Worm (Caenorhabditis elegans) whole organism, L3 larva: Measurements from ENCODE around the gene C30H6.8.

ENCODE experiments used
- ZK546.5 ChIP-seq: sonication (generic microtip); optimal IDR thresholded peaks from 2 replicates; lab custom pipeline; 2017; ENCODE audit warnings: missing biosample characterization, missing genetic modification characterization
- ama-1 ChIP-seq: fragments of 150-350 bp; optimal IDR thresholded peaks from 2 replicates; lab custom pipeline; 2018
- ceh-16 ChIP-seq: sonication (generic microtip); optimal IDR thresholded peaks from 2 replicates; lab custom pipeline; 2017; ENCODE audit warnings: missing biosample characterization, missing genetic modification characterization
- ceh-28 ChIP-seq: fragments of 150-350 bp; optimal IDR thresholded peaks from 2 replicates; lab custom pipeline; 2014; ENCODE audit warnings: missing biosample characterization, missing genetic modification reagents, missing genetic modification characterization
- ceh-82 ChIP-seq: fragments of 150-350 bp; optimal IDR thresholded peaks from 2 replicates; lab custom pipeline; 2014; ENCODE audit warnings: missing biosample characterization, missing genetic modification characterization
- ceh-9 ChIP-seq: sonication (generic microtip); optimal IDR thresholded peaks from 2 replicates; lab custom pipeline; 2018; ENCODE audit warnings: missing biosample characterization, missing genetic modification characterization
- egl-27 ChIP-seq: sonication (generic microtip); optimal IDR thresholded peaks from 4 replicates; lab custom pipeline; 2017; ENCODE audit warnings: missing biosample characterization, missing genetic modification reagents, missing genetic modification characterization
- elt-1 ChIP-seq: fragments of 150-350 bp; optimal IDR thresholded peaks from 2 replicates; lab custom pipeline; 2014; ENCODE audit warnings: missing biosample characterization, missing genetic modification characterization
- elt-2 ChIP-seq: sonication (generic microtip); optimal IDR thresholded peaks from 2 replicates; lab custom pipeline; 2016; ENCODE audit warnings: missing genetic modification reagents, mild to moderate bottlenecking, missing genetic modification characterization, missing compliant biosample characterization
- elt-3 ChIP-seq, 3 experiments: fragments of 150-350 bp in 1 of 3; sonication (generic microtip) in 2 of 3; optimal IDR thresholded peaks; 2 replicates in 2 of 3; 4 replicates in 1 of 3; lab custom pipeline; 2014 to 2017; ENCODE audit warnings: missing biosample characterization in 3 of 3, missing genetic modification characterization in 3 of 3
- eor-1 ChIP-seq, 2 experiments: fragments of 150-350 bp; optimal IDR thresholded peaks; 2 replicates each; lab custom pipeline; 2014 to 2018; ENCODE audit warnings: missing biosample characterization in 2 of 2, missing genetic modification characterization in 2 of 2
- fkh-10 ChIP-seq: sonication (generic microtip); optimal IDR thresholded peaks from 2 replicates; lab custom pipeline; 2017; ENCODE audit warnings: missing biosample characterization, missing genetic modification reagents, missing genetic modification characterization
- hmg-11 ChIP-seq: sonication (generic microtip); optimal IDR thresholded peaks from 2 replicates; lab custom pipeline; 2016; ENCODE audit warnings: missing genetic modification characterization, missing compliant biosample characterization
- jun-1 ChIP-seq: fragments of 150-350 bp; optimal IDR thresholded peaks from 2 replicates; lab custom pipeline; 2014; ENCODE audit warnings: missing biosample characterization, missing genetic modification reagents, missing genetic modification characterization
- lin-15B ChIP-seq: fragments of 150-350 bp; optimal IDR thresholded peaks from 2 replicates; lab custom pipeline; 2014; ENCODE audit warnings: missing biosample characterization, missing genetic modification characterization
- lin-39 ChIP-seq: fragments of 150-350 bp; optimal IDR thresholded peaks from 2 replicates; lab custom pipeline; 2018; ENCODE audit warnings: missing biosample characterization, missing genetic modification reagents, missing genetic modification characterization
- lsy-12 ChIP-seq: sonication (generic microtip); optimal IDR thresholded peaks from 2 replicates; lab custom pipeline; 2016; ENCODE audit warnings: mild to moderate bottlenecking, missing genetic modification characterization, missing compliant biosample characterization
- mml-1 ChIP-seq: fragments of 150-350 bp; sonication (generic microtip); optimal IDR thresholded peaks from 3 replicates; lab custom pipeline; 2014; ENCODE audit warnings: missing biosample characterization, missing genetic modification characterization
- nfya-1 ChIP-seq: sonication (generic microtip); optimal IDR thresholded peaks from 2 replicates; lab custom pipeline; 2017; ENCODE audit warnings: missing genetic modification characterization, mild to moderate bottlenecking, missing compliant biosample characterization, antibody characterized with exemption, moderate library complexity; ENCODE audit not compliant: insufficient read depth
- nhr-11 ChIP-seq: fragments of 150-350 bp; optimal IDR thresholded peaks from 2 replicates; lab custom pipeline; 2014; ENCODE audit warnings: missing biosample characterization, missing genetic modification characterization
- nhr-23 ChIP-seq: fragments of 150-350 bp; optimal IDR thresholded peaks from 2 replicates; lab custom pipeline; 2014; ENCODE audit warnings: missing biosample characterization, missing genetic modification reagents, missing genetic modification characterization
- nhr-237 ChIP-seq: fragments of 150-350 bp; optimal IDR thresholded peaks from 2 replicates; lab custom pipeline; 2014; ENCODE audit warnings: missing biosample characterization, missing genetic modification characterization
- nhr-43 ChIP-seq: sonication (generic microtip); optimal IDR thresholded peaks from 2 replicates; lab custom pipeline; 2016; ENCODE audit warnings: mild to moderate bottlenecking, missing genetic modification characterization, missing compliant biosample characterization; ENCODE audit not compliant: poor library complexity, severe bottlenecking
- nhr-67 ChIP-seq: fragments of 150-350 bp; optimal IDR thresholded peaks from 2 replicates; lab custom pipeline; 2014; ENCODE audit warnings: missing biosample characterization, missing genetic modification characterization
- nhr-77 ChIP-seq: fragments of 150-350 bp; optimal IDR thresholded peaks from 2 replicates; lab custom pipeline; 2014; ENCODE audit warnings: missing biosample characterization, missing genetic modification characterization
- pha-4 ChIP-seq: fragments of 150-350 bp; optimal IDR thresholded peaks from 2 replicates; lab custom pipeline; 2014; ENCODE audit warnings: missing biosample characterization, missing genetic modification reagents, missing genetic modification characterization
- pqm-1 ChIP-seq: fragments of 150-350 bp; optimal IDR thresholded peaks from 2 replicates; lab custom pipeline; 2017; ENCODE audit warnings: missing biosample characterization, missing genetic modification characterization, inconsistent platforms
- snpc-4 ChIP-seq: fragments of 150-350 bp; optimal IDR thresholded peaks from 2 replicates; lab custom pipeline; 2014; ENCODE audit warnings: missing biosample characterization, missing genetic modification characterization
- tbx-2 ChIP-seq: sonication (generic microtip); optimal IDR thresholded peaks from 2 replicates; lab custom pipeline; 2016; ENCODE audit warnings: mild to moderate bottlenecking, missing genetic modification characterization, missing compliant biosample characterization
- unc-39 ChIP-seq: sonication (generic microtip); optimal IDR thresholded peaks from 4 replicates; lab custom pipeline; 2017; ENCODE audit warnings: missing biosample characterization, missing genetic modification characterization
- unc-62 ChIP-seq: fragments of 150-350 bp; sonication (generic microtip); optimal IDR thresholded peaks from 4 replicates; lab custom pipeline; 2014; ENCODE audit warnings: missing biosample characterization, missing genetic modification reagents, missing genetic modification characterization
- zag-1 ChIP-seq: fragments of 150-350 bp; optimal IDR thresholded peaks from 2 replicates; lab custom pipeline; 2014; ENCODE audit warnings: missing biosample characterization, missing genetic modification characterization
- ztf-11 ChIP-seq: fragments of 150-350 bp; optimal IDR thresholded peaks from 2 replicates; lab custom pipeline; 2014; ENCODE audit warnings: missing biosample characterization, missing genetic modification characterization
- ztf-4 ChIP-seq: fragments of 150-350 bp; optimal IDR thresholded peaks from 2 replicates; lab custom pipeline; 2014; ENCODE audit warnings: missing biosample characterization, missing genetic modification characterization

Gene C30H6.8

ce11 chrIV:17406119-17406518 lies 24.0 kb downstream of the C30H6.8 start:
- TF ChIP-seq pqm-1 (tag; lab: Kevin White, UChicago) (peak; percentile 60), jun-1 (tag; lab: Kevin White, UChicago) (peak; percentile 8), elt-2 (tag; lab: Kevin White, UChicago) (peak; percentile 76), elt-3 (tag; optimal IDR thresholded peaks at IDR 0.05; lab: Kevin White, UChicago) (no peak)
- TF ChIP-seq, all 47 proteins: peak for 3

- TF ChIP-seq jun-1 (tag; lab: Kevin White, UChicago) (no peak), nhr-11 (no peak), tbx-2 (tag; lab: Kevin White, UChicago) (no peak), ZK546.5 (tag; lab: Kevin White, UChicago) (no peak), snpc-4 (tag; lab: Kevin White, UChicago) (no peak)
Observed at ce11 chrIV:17407025-17407424, 24.9 kb downstream of the C30H6.8 start, which contains the start of gene T02D1.7. TSS of gene T02D1.7 (minus strand) at chrIV:17407125.

DNA sequence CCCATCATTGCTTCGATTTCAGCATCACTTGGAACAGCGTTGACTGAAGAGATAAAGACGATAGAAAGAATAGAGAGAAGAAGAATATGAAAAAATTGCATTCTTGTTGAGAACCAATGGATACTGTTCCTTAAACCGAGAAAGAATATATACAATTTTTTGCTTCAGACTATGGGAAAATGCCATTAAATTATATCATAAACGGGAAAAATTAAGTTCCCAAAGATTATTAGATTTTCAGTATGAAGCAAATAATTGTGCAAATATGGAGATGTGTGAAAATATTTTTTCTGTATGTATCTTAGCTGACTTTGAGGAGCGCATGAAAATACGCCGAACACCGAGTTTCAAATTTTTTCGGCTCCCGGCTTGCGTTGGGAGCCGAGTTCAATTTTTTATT lies 25.4 kb downstream of the C30H6.8 start, which contains the start of gene T02D1.9:
Gene T02D1.9, minus strand, starts transcription at position 101 of the 400 bp plus-strand sequence.
- no peak for TF ChIP-seq nhr-43 (tag; lab: Kevin White, UChicago)
- no peak for TF ChIP-seq ztf-4 (tag; lab: Kevin White, UChicago)
- no peak for TF ChIP-seq fkh-10 (GFP tag; lab: Kevin White, UChicago)
- TF ChIP-seq pha-4 (tag; lab: Kevin White, UChicago), result no peak
- TF ChIP-seq elt-3 (tag; optimal IDR thresholded peaks at IDR 0.05; lab: Kevin White, UChicago), result no peak
- no peak for TF ChIP-seq ceh-28
- TF ChIP-seq jun-1 (tag; lab: Kevin White, UChicago), result no peak
- no peak for TF ChIP-seq ZK546.5 (tag; lab: Kevin White, UChicago)
- no peak for TF ChIP-seq ceh-9 (tag; lab: Kevin White, UChicago)
- TF ChIP-seq eor-1 (tag; optimal IDR thresholded peaks at IDR 0.05; lab: Kevin White, UChicago), result no peak
- no peak for TF ChIP-seq nhr-237 (tag; lab: Kevin White, UChicago)
- no peak for TF ChIP-seq elt-2 (tag; lab: Kevin White, UChicago)
- no peak for TF ChIP-seq mml-1
- no peak for TF ChIP-seq lsy-12 (tag; lab: Kevin White, UChicago)
- TF ChIP-seq nhr-11, result no peak
- no peak for TF ChIP-seq zag-1

ce11 chrIV:17413343-17413742 lies 31.2 kb downstream of the C30H6.8 start:
- TF ChIP-seq ama-1, result no peak

ce11 chrIV:17417723-17418122 lies 35.6 kb downstream of the C30H6.8 start, which contains the start of gene npr-26:
TSS of gene npr-26 (minus strand) at chrIV:17417823.
- no peak for TF ChIP-seq elt-1
- no peak for TF ChIP-seq nhr-237 (tag; lab: Kevin White, UChicago)
- TF ChIP-seq nhr-23 (tag; lab: Kevin White, UChicago), result no peak
- TF ChIP-seq nhr-77 (tag; lab: Kevin White, UChicago), result no peak
- TF ChIP-seq elt-2 (tag; lab: Kevin White, UChicago), result no peak
- TF ChIP-seq ceh-82 (tag; lab: Kevin White, UChicago), result no peak
- TF ChIP-seq unc-39 (tag; lab: Kevin White, UChicago), result no peak
- no peak for TF ChIP-seq jun-1 (tag; lab: Kevin White, UChicago)
- no peak for TF ChIP-seq ceh-16
- no peak for TF ChIP-seq lin-15B (tag; lab: Kevin White, UChicago)
- no peak for TF ChIP-seq ama-1
- no peak for TF ChIP-seq nhr-67 (tag; lab: Kevin White, UChicago)
- TF ChIP-seq unc-62 (GFP tag; lab: Kevin White, UChicago), result no peak
- TF ChIP-seq ztf-4 (tag; lab: Kevin White, UChicago), result no peak
- TF ChIP-seq nfya-1, result no peak

ce11 chrIV:17426970-17427369 lies 44.8 kb downstream of the C30H6.8 start:
- TF ChIP-seq egl-27 (tag; lab: Kevin White, UChicago), result no peak
- no peak for TF ChIP-seq unc-62 (GFP tag; lab: Kevin White, UChicago)
- peak; percentile 50 for TF ChIP-seq pha-4 (tag; lab: Kevin White, UChicago)
- no peak for TF ChIP-seq nhr-23 (tag; lab: Kevin White, UChicago)
- TF ChIP-seq ztf-11 (tag; lab: Kevin White, UChicago), result no peak
- no peak for TF ChIP-seq ceh-9 (tag; lab: Kevin White, UChicago)
- TF ChIP-seq ztf-4 (tag; lab: Kevin White, UChicago), result no peak
- TF ChIP-seq unc-39 (tag; lab: Kevin White, UChicago), result no peak
- no peak for TF ChIP-seq nfya-1
- peak; percentile 9 for TF ChIP-seq lin-39 (tag; lab: Kevin White, UChicago)
- TF ChIP-seq snpc-4 (tag; lab: Kevin White, UChicago), result no peak
- TF ChIP-seq hmg-11 (tag; lab: Kevin White, UChicago), result peak; percentile 31
